Worm (Caenorhabditis elegans): ENCODE results near the gene rpl-11.2.

rpl-11.2 gene

DNA sequence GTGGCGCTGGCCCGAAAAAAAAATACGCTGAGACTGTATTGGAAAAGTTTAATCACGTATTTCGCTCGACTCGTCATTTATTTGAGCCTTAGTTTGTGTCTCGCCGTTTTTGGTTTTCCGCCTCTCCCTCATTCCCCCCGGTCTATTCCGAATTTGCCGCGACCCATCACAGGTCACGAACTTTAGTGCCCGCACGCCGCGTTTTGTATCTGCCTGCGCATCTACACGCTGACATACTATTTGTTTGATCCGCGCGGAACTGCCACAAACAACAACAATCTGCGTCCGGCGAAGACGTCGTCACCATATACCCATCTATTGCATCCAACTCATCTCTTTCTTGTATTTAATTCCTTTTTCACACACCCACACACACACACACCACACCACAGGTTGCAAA lies 32.3 kb downstream of the rpl-11.2 start:
- TF ChIP-seq lir-3 (tag; optimal IDR thresholded peaks at IDR 0.05; ENCODE audit: poor library complexity) (no peak), blmp-1 (tag; optimal IDR thresholded peaks at IDR 0.05) (peak; percentile 24)

DNA sequence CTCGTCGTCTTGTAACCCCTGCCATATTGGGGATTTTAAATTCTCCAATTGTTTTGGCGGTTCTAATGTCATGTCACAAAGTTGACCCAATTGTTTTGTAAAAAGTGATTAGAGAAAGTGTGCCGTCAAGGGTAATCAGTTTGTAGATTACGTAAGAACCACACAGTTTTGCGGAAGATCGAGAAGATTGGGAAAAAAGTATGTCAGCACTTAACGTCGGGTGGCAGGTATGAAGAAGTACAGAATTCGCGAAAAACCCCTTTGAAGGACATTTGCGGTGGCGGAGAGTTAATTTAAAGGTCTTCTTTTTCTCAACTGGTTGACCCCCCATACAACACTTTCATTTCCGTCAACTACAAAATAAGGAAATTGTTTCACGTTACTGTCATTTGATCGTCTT lies 34.0 kb downstream of the rpl-11.2 start:
- TF ChIP-seq blmp-1 (tag; optimal IDR thresholded peaks at IDR 0.05), result peak; percentile 92
- TF ChIP-seq dpl-1 (GFP tag; optimal IDR thresholded peaks at IDR 0.05), result no peak
- no peak for TF ChIP-seq ztf-4 (tag; optimal IDR thresholded peaks at IDR 0.05)
- peak in 1 of 6 experiments; percentile 32 for TF ChIP-seq elt-3 (tag; optimal IDR thresholded peaks at IDR 0.05)
- TF ChIP-seq fkh-8 (tag; optimal IDR thresholded peaks at IDR 0.05), result no peak
- TF ChIP-seq egl-27 (tag; optimal IDR thresholded peaks at IDR 0.05), result no peak
- TF ChIP-seq sox-4 (tag; optimal IDR thresholded peaks at IDR 0.05), result no peak
- TF ChIP-seq zip-4 (GFP tag; optimal IDR thresholded peaks at IDR 0.05), result no peak
- TF ChIP-seq lin-14 (GFP tag; optimal IDR thresholded peaks at IDR 0.05), result peak; percentile 11

DNA sequence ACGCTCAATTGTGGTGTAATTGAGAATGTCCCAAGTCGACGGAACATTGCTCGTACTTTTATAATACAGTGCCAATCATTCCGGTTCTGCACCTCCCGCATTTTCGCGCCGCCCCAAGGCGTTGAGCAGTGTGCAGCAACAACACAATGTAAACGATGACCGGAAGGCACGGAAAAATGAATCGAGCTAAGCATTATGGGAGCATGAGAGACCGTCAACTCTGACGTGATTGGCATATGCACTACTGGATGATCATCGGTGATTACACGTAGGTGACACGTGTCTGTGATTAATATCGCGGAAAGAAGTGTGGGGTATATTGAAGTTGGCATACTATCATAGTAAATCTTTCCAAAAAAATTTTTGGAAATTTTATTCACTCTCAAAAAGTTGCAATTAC lies 37.5 kb downstream of the rpl-11.2 start, which contains the start of gene T24C12.4:
T24C12.4 (minus strand) TSS at position 101 of the 400 bp plus-strand sequence.
- TF ChIP-seq ets-5 (GFP tag; IDR thresholded peaks at IDR 0.05), result no peak
- no peak for TF ChIP-seq unc-130 (tag; optimal IDR thresholded peaks at IDR 0.05)

DNA sequence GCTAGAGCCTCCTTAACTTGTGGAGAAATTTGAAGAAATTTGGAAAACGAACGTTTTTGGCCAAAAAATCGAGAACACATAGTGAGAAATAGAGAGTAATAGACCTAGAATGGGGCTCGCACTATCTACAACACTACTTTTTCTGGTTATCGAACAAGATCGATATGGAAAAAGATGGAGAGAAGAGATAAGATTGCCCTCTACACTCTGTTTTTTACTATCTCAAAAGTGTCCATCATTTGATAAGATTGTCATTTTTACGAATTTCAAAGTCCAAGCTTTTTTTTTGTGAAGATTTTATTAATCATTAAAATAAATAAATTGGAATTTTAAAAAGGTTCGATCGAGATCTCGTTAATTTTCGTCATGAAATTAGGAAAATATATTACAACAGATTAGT lies 38.7 kb downstream of the rpl-11.2 start, which contains the start of gene T24C12.3:
T24C12.3 (minus strand) TSS at position 134 of the 400 bp plus-strand sequence.
- TF ChIP-seq elt-2 (tag; optimal IDR thresholded peaks at IDR 0.05) (peak; percentile 79), elt-3 (tag; optimal IDR thresholded peaks at IDR 0.05) (peak in 1 of 6 experiments; percentile 61), pax-3 (tag; optimal IDR thresholded peaks at IDR 0.05) (no peak), unc-98 (GFP tag; IDR thresholded peaks at IDR 0.05) (no peak), nhr-85 (tag) (peak; percentile 25), pqm-1 (tag; optimal IDR thresholded peaks at IDR 0.05) (peak; percentile 87), efl-1 (optimal IDR thresholded peaks at IDR 0.05) (no peak), efl-1 (GFP tag; optimal IDR thresholded peaks at IDR 0.05 in 1 of 2) (peak in 1 of 2 experiments; percentile 12), lin-14 (GFP tag; optimal IDR thresholded peaks at IDR 0.05) (peak; percentile 35)

DNA sequence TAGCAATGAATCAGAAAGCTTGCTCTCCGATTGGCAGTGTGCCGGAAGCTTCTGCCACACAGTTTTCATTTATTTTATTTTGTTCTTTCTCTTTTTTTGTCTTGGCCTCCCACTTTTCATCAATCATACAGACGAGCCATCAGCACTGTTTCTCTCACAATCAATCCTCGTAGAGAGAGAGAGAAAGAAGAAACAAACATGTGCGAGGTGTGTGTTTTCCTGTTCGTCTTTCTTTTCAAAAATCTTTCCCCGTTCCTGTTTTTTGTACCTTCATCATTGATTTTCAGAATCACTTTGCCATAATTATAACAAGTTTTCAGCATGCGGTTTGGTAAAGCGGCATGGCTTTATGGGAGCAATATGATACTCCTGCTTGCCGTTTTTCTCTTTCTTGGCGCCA lies 43.3 kb downstream of the rpl-11.2 start, which contains the start of gene T24C12.1:
T24C12.1 (plus strand) TSS at position 301 of the 400 bp plus-strand sequence.
- TF ChIP-seq C04F5.9 (tag; optimal IDR thresholded peaks at IDR 0.05) (no peak), dpl-1 (GFP tag; optimal IDR thresholded peaks at IDR 0.05) (no peak), zip-4 (GFP tag; optimal IDR thresholded peaks at IDR 0.05) (no peak), hpl-2 (GFP tag; optimal IDR thresholded peaks at IDR 0.05) (no peak), nhr-77 (tag; optimal IDR thresholded peaks at IDR 0.05) (no peak), hlh-17 (GFP tag; optimal IDR thresholded peaks at IDR 0.05; ENCODE audit: borderline replicate concordance) (no peak), tbx-2 (tag; optimal IDR thresholded peaks at IDR 0.05) (no peak), ces-1 (GFP tag; optimal IDR thresholded peaks at IDR 0.05) (no peak), fos-1 (tag; optimal IDR thresholded peaks at IDR 0.05) (no peak), C34B4.2 (tag; optimal IDR thresholded peaks at IDR 0.05) (no peak), skn-1 (tag; optimal IDR thresholded peaks at IDR 0.05) (no peak), irx-1 (tag; optimal IDR thresholded peaks at IDR 0.05) (no peak), ceh-63 (GFP tag; optimal IDR thresholded peaks at IDR 0.05) (no peak), ets-5 (GFP tag; IDR thresholded peaks at IDR 0.05) (no peak), pax-3 (tag; optimal IDR thresholded peaks at IDR 0.05) (no peak)

DNA sequence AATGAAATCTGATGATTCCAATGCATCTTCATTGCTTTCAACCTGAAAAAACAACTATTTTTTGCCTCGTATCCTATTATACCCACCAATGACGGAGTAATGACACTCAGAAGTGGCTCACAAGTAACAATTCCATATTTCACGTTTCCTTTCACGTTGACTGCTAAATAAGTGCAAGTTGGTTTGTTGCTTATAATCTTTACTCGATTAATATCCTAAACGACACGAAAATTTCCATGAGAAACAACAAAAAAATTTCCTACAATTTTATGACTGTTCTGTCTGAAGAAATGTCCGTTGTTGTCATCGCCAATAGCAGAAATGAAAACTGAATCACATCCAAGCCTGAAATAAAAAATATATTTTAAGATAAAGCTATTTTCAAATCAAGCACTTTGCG lies 45.0 kb downstream of the rpl-11.2 start:
- TF ChIP-seq efl-1 (optimal IDR thresholded peaks at IDR 0.05) (no peak), efl-1 (GFP tag; optimal IDR thresholded peaks at IDR 0.05 in 1 of 2) (peak in 1 of 2 experiments; percentile 91), dsc-1 (tag; optimal IDR thresholded peaks at IDR 0.05) (no peak)

All from whole organism, L1 larva.